Fruit fly (Drosophila melanogaster): Measurements from ENCODE around the gene nAChRalpha3.

nAChRalpha3 gene

dm6 chrX:8285052-8285451 is 81.9 kb downstream of the nAChRalpha3 start:
- TF ChIP-seq rgr (GFP tag; optimal IDR thresholded peaks at IDR 0.05): no peak
- TF ChIP-seq Dfd (GFP tag; optimal IDR thresholded peaks at IDR 0.05): peak; percentile 82

DNA sequence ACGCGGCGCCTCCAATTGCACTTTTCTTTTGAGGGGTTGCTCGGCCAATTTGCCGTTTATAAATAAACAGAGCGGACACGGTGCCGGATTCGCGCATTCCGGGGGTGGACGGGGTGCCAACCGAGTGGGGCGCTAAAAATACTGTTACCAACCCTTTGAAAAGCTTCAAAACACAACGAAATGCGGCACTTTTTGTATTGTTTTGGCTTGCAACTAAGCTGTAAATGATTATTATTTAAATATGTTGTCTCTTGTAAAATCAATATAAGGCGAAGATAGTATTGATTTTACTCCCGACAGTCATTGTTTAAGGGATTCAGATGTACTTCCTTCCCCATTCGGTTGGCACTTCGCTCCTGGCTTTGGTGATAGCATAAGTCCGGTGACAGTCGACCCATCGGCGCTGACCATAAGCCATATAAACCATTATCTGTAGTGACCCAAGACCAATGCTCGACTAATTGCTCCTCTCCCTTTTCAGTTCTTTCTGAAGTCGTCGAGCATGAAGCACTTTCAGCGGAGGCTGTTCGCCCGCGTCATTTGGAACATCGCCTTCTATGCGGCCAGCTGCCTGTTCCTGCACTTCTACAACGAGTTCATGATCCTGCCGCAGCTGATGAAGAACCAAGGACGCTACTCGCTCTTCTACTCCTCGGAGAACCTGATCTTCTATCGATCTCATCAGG is 93.0 kb downstream of the nAChRalpha3 start, which contains the start of gene CG15343:
Gene CG15343 (minus strand): TSS at position 8 of the 686 bp plus-strand sequence.
- no peak for TF ChIP-seq CrebA (GFP tag; optimal IDR thresholded peaks at IDR 0.05; ENCODE audit: borderline replicate concordance)
- peak; percentile 45 for TF ChIP-seq br (GFP tag; optimal IDR thresholded peaks at IDR 0.05)
- no peak for TF ChIP-seq jim (GFP tag; optimal IDR thresholded peaks at IDR 0.05)
- no peak for TF ChIP-seq woc (GFP tag; optimal IDR thresholded peaks at IDR 0.05)
- no peak for TF ChIP-seq CG32264 (GFP tag; optimal IDR thresholded peaks at IDR 0.05)
- TF ChIP-seq sv (GFP tag; optimal IDR thresholded peaks at IDR 0.05): no peak
- peak; percentile 17 for TF ChIP-seq Sp1 (GFP tag; optimal IDR thresholded peaks at IDR 0.05)
- TF ChIP-seq Jra (GFP tag; optimal IDR thresholded peaks at IDR 0.05): no peak
- no peak for TF ChIP-seq Hr78 (GFP tag; optimal IDR thresholded peaks at IDR 0.05)
- TF ChIP-seq psq (GFP tag; optimal IDR thresholded peaks at IDR 0.05): peak; percentile 41
- TF ChIP-seq Myc (optimal IDR thresholded peaks at IDR 0.05): no peak
- peak; percentile 57 for TF ChIP-seq h (GFP tag; optimal IDR thresholded peaks at IDR 0.05)
- no peak for TF ChIP-seq Dif (GFP tag; optimal IDR thresholded peaks at IDR 0.05; ENCODE audit: partially characterized antibody)
- no peak for TF ChIP-seq dsf (GFP tag; optimal IDR thresholded peaks at IDR 0.05; ENCODE audit: borderline replicate concordance)
- no peak for TF ChIP-seq Vsx2 (GFP tag; optimal IDR thresholded peaks at IDR 0.05; ENCODE audit: partially characterized antibody)
- no peak for TF ChIP-seq Abd-B (GFP tag; optimal IDR thresholded peaks at IDR 0.05)
- no peak for TF ChIP-seq OdsH (GFP tag; optimal IDR thresholded peaks at IDR 0.05)
- TF ChIP-seq brk (GFP tag; optimal IDR thresholded peaks at IDR 0.05): no peak
- peak; percentile 46 for TF ChIP-seq dmrt93B (GFP tag; optimal IDR thresholded peaks at IDR 0.05)
- no peak for TF ChIP-seq Hnf4 (GFP tag; optimal IDR thresholded peaks at IDR 0.05)
- no peak for TF ChIP-seq Mio (GFP tag; optimal IDR thresholded peaks at IDR 0.05)
- no peak for TF ChIP-seq sage (GFP tag; optimal IDR thresholded peaks at IDR 0.05)
- no peak for TF ChIP-seq Dfd (GFP tag; optimal IDR thresholded peaks at IDR 0.05)
- no peak for TF ChIP-seq GATAd (GFP tag; optimal IDR thresholded peaks at IDR 0.05)
- TF ChIP-seq rgr (GFP tag; optimal IDR thresholded peaks at IDR 0.05): peak; percentile 44
- peak; percentile 60 for TF ChIP-seq ey (GFP tag; optimal IDR thresholded peaks at IDR 0.05)
- peak; percentile 61 for TF ChIP-seq HLH106 (tag; optimal IDR thresholded peaks at IDR 0.05)
- TF ChIP-seq lola (GFP tag; optimal IDR thresholded peaks at IDR 0.05): no peak
- peak in 1 of 2 experiments; percentile 57 for TF ChIP-seq foxo (GFP tag; optimal IDR thresholded peaks at IDR 0.05)
- no peak for TF ChIP-seq Hr83 (GFP tag; optimal IDR thresholded peaks at IDR 0.05; ENCODE audit: poor library complexity, severe bottlenecking)
- TF ChIP-seq pan (optimal IDR thresholded peaks at IDR 0.05): no peak
- TF ChIP-seq tai (GFP tag; optimal IDR thresholded peaks at IDR 0.05): no peak
- TF ChIP-seq dl (GFP tag; optimal IDR thresholded peaks at IDR 0.05; ENCODE audit: insufficient read depth in 1 of 2, partially characterized antibody in 2 of 2): no peak
- no peak for TF ChIP-seq usp (GFP tag; optimal IDR thresholded peaks at IDR 0.05)
- TF ChIP-seq Rel (GFP tag; optimal IDR thresholded peaks at IDR 0.05): no peak
- TF ChIP-seq Rel (tag; optimal IDR thresholded peaks at IDR 0.05): no peak
- TF ChIP-seq N (GFP tag; optimal IDR thresholded peaks at IDR 0.05): no peak
- TF ChIP-seq CG9705 (GFP tag; optimal IDR thresholded peaks at IDR 0.05): peak; percentile 13
- TF ChIP-seq fru (GFP tag; optimal IDR thresholded peaks at IDR 0.05): peak; percentile 62

DNA sequence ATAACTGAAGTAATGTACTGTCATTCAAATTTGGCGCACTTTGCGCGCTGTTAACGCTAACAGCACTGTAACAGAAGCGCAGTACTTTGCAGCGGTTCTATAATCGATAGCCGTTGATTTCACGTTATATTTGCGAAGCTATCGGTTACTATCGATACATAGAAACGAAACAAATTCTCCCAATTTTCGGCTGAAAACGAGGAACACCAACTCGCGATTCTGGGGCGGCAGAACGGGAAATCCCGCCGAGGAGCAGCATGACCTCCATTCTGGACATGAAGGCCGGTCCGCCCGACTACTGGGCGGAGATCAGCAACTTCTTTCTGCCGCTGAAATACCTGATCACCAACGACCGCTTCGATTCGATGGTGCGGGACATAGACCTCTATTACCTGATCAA is 93.7 kb downstream of the nAChRalpha3 start, which contains the start of gene CG1636:
Gene CG1636 (plus strand): TSS at position 122 of the 400 bp plus-strand sequence.
- TF ChIP-seq CG32264 (GFP tag; optimal IDR thresholded peaks at IDR 0.05) (no peak), Rel (GFP tag; optimal IDR thresholded peaks at IDR 0.05) (no peak), Rel (tag; optimal IDR thresholded peaks at IDR 0.05) (peak; percentile 73)

All from whole organism, wandering third instar larva.